Fruit fly (Drosophila melanogaster) whole organism, embryonic: Measurements from ENCODE around the gene sle.
A peak's percentile ranks its signal among the peaks of the same experiment; 100 is the strongest.

ENCODE experiments used
- Atf6 ChIP-seq: fragments of 200-800 bp; sonication (Bioruptor generic); IDR thresholded peaks from 2 replicates; pipeline ENCODE4 v1.3.6; 2022; ENCODE audit warnings: missing biosample characterization, missing genetic modification characterization
- Blimp-1 ChIP-seq: fragments of 200-800 bp; sonication (Bioruptor generic); optimal IDR thresholded peaks from 3 replicates; lab custom pipeline; 2018; ENCODE audit warnings: missing biosample characterization, missing genetic modification characterization, mild to moderate bottlenecking, moderate library complexity, missing genetic modification reagents
- CG11247 ChIP-seq: fragments of 200-800 bp; sonication (Bioruptor generic); IDR thresholded peaks from 2 replicates; pipeline ENCODE4 v1.3.6; 2022; ENCODE audit warnings: missing biosample characterization, missing genetic modification characterization
- CG11560 ChIP-seq: fragments of 200-800 bp; sonication (Bioruptor generic); IDR thresholded peaks from 3 replicates; pipeline ENCODE4 v1.3.6; 2022; ENCODE audit warnings: missing biosample characterization, missing genetic modification characterization
- CG12219 ChIP-seq: fragments of 200-800 bp; sonication (Bioruptor generic); optimal IDR thresholded peaks from 3 replicates; lab custom pipeline; 2018; ENCODE audit warnings: missing biosample characterization, mild to moderate bottlenecking, missing genetic modification characterization
- CG14710 ChIP-seq: fragments of 200-800 bp; sonication (Bioruptor generic); optimal IDR thresholded peaks from 3 replicates; lab custom pipeline; 2019; ENCODE audit warnings: missing biosample characterization, mild to moderate bottlenecking, missing genetic modification characterization, moderate library complexity
- CG2116 ChIP-seq: fragments of 200-800 bp; sonication (Bioruptor generic); optimal IDR thresholded peaks from 3 replicates; lab custom pipeline; 2018; ENCODE audit warnings: missing biosample characterization, mild to moderate bottlenecking, missing genetic modification characterization
- CG2199 ChIP-seq: fragments of 200-800 bp; sonication (Bioruptor generic); IDR thresholded peaks from 3 replicates; pipeline ENCODE4 v1.3.6; 2022; ENCODE audit warnings: missing biosample characterization, missing genetic modification characterization
- CG2889 ChIP-seq: fragments of 200-800 bp; sonication (Bioruptor generic); IDR thresholded peaks from 3 replicates; pipeline ENCODE4 v1.3.6; 2022; ENCODE audit warnings: missing biosample characterization, missing genetic modification characterization
- CG3281 ChIP-seq: fragments of 200-800 bp; sonication (Bioruptor generic); optimal IDR thresholded peaks from 3 replicates; lab custom pipeline; 2017; ENCODE audit warnings: missing biosample characterization, mild to moderate bottlenecking, missing genetic modification characterization
- CG34376 ChIP-seq: fragments of 200-800 bp; sonication (Bioruptor generic); optimal IDR thresholded peaks from 2 replicates; lab custom pipeline; 2018; ENCODE audit warnings: missing biosample characterization, mild to moderate bottlenecking, missing genetic modification characterization
- CG4360 ChIP-seq: fragments of 200-800 bp; sonication (Bioruptor generic); IDR thresholded peaks from 2 replicates; pipeline ENCODE4 v1.3.6; 2022; ENCODE audit warnings: missing biosample characterization, missing genetic modification characterization
- CG4820 ChIP-seq: fragments of 200-800 bp; sonication (Bioruptor generic); optimal IDR thresholded peaks from 3 replicates; lab custom pipeline; 2016; ENCODE audit warnings: missing biosample characterization, missing genetic modification characterization
- CG9609 ChIP-seq: fragments of 200-800 bp; sonication (Bioruptor generic); optimal IDR thresholded peaks from 3 replicates; lab custom pipeline; 2016; ENCODE audit warnings: missing biosample characterization, missing genetic modification characterization
- CTCF ChIP-seq: fragments of 200-800 bp; sonication (Bioruptor generic); optimal IDR thresholded peaks from 2 replicates; lab custom pipeline; 2017; ENCODE audit warnings: missing biosample characterization, mild to moderate bottlenecking, missing genetic modification characterization, moderate library complexity
- D ChIP-seq, 2 experiments: fragments of 200-800 bp in 1 of 2; fragments of >200 bp in 1 of 2; sonication (Bioruptor generic) in 1 of 2; optimal IDR thresholded peaks; 2 replicates in 1 of 2; 3 replicates in 1 of 2; lab custom pipeline; 2017; ENCODE audit warnings: mild to moderate bottlenecking in 1 of 2, missing biosample characterization in 1 of 2, missing genetic modification characterization in 1 of 2, missing genetic modification reagents in 1 of 2
- D19B ChIP-seq: fragments of 200-800 bp; sonication (Bioruptor generic); optimal IDR thresholded peaks from 2 replicates; lab custom pipeline; 2017; ENCODE audit warnings: missing biosample characterization, mild to moderate bottlenecking, missing genetic modification characterization
- Drgx ChIP-seq: fragments of 200-800 bp; sonication (Bioruptor generic); IDR thresholded peaks from 2 replicates; pipeline ENCODE4 v1.3.6; 2022; ENCODE audit warnings: missing biosample characterization, missing genetic modification characterization
- Gug ChIP-seq: fragments of 200-800 bp; sonication (Bioruptor generic); IDR thresholded peaks from 4 replicates; pipeline ENCODE4 v1.3.6; 2022; ENCODE audit warnings: missing biosample characterization, missing genetic modification characterization
- MESR4 ChIP-seq: fragments of 200-800 bp; sonication (Bioruptor generic); optimal IDR thresholded peaks from 2 replicates; lab custom pipeline; 2018; ENCODE audit warnings: missing biosample characterization, mild to moderate bottlenecking, missing genetic modification characterization, moderate library complexity
- Scr ChIP-seq: fragments of 200-800 bp; sonication (Bioruptor generic); IDR thresholded peaks from 2 replicates; pipeline ENCODE4 v1.3.6; 2022; ENCODE audit warnings: missing biosample characterization, missing genetic modification characterization; ENCODE audit not compliant: partially characterized antibody
- Sin3A ChIP-seq: fragments of >200 bp; optimal IDR thresholded peaks from 2 replicates; lab custom pipeline; 2018
- Spps ChIP-seq: fragments of 200-800 bp; sonication (Bioruptor generic); optimal IDR thresholded peaks from 2 replicates; lab custom pipeline; 2018; ENCODE audit warnings: missing biosample characterization, mild to moderate bottlenecking, missing genetic modification characterization
- Sry-δ ChIP-seq: fragments of 200-800 bp; sonication (Bioruptor generic); optimal IDR thresholded peaks from 2 replicates; lab custom pipeline; 2016; ENCODE audit warnings: missing biosample characterization, missing genetic modification characterization
- Stat92E ChIP-seq, 3 experiments: fragments of >200 bp in 2 of 3; fragments of 200-800 bp in 1 of 3; sonication (Bioruptor generic) in 1 of 3; optimal IDR thresholded peaks; 2 replicates each; lab custom pipeline; 2017 to 2019; ENCODE audit warnings: missing biosample characterization in 3 of 3, missing genetic modification characterization in 3 of 3, mild to moderate bottlenecking in 1 of 3, moderate library complexity in 1 of 3
- Usf ChIP-seq: fragments of 200-800 bp; sonication (Bioruptor generic); optimal IDR thresholded peaks from 2 replicates; lab custom pipeline; 2017; ENCODE audit warnings: missing genotype, missing biosample characterization, missing genetic modification characterization
- bigmax ChIP-seq: fragments of 200-800 bp; sonication (Bioruptor generic); optimal IDR thresholded peaks from 2 replicates; lab custom pipeline; 2018; ENCODE audit warnings: missing biosample characterization, mild to moderate bottlenecking, missing genetic modification characterization
- chinmo ChIP-seq: fragments of 200-800 bp; sonication (Bioruptor generic); IDR thresholded peaks from 4 replicates; pipeline ENCODE4 v1.3.6; 2022; ENCODE audit warnings: missing biosample characterization, missing genetic modification characterization; ENCODE audit not compliant: partially characterized antibody
- dpn ChIP-seq, 2 experiments: fragments of 200-800 bp; sonication (Bioruptor generic); optimal IDR thresholded peaks; 3 replicates each; lab custom pipeline; 2016; ENCODE audit warnings: missing biosample characterization in 2 of 2, missing genetic modification characterization in 2 of 2
- gfzf ChIP-seq: fragments of 200-800 bp; sonication (Bioruptor generic); optimal IDR thresholded peaks from 2 replicates; lab custom pipeline; 2016; ENCODE audit warnings: missing biosample characterization, mild to moderate bottlenecking, missing genetic modification characterization, moderate library complexity
- gt ChIP-seq: fragments of 200-800 bp; sonication (Bioruptor generic); IDR thresholded peaks from 2 replicates; pipeline ENCODE4 v1.3.6; 2022; ENCODE audit warnings: missing biosample characterization, missing genetic modification characterization
- hbn ChIP-seq: fragments of 200-800 bp; sonication (Bioruptor generic); IDR thresholded peaks from 2 replicates; pipeline ENCODE4 v1.3.6; 2022; ENCODE audit warnings: missing biosample characterization, missing genetic modification characterization; ENCODE audit not compliant: partially characterized antibody
- inv ChIP-seq: fragments of 200-800 bp; sonication (Bioruptor generic); IDR thresholded peaks from 2 replicates; pipeline ENCODE4 v1.3.6; 2022; ENCODE audit warnings: missing biosample characterization, missing genetic modification characterization; ENCODE audit not compliant: partially characterized antibody
- jumu ChIP-seq: fragments of 200-800 bp; sonication (Bioruptor generic); optimal IDR thresholded peaks from 3 replicates; lab custom pipeline; 2016; ENCODE audit warnings: missing biosample characterization, missing genetic modification characterization
- mld ChIP-seq: fragments of 200-800 bp; sonication (Bioruptor generic); IDR thresholded peaks from 3 replicates; pipeline ENCODE4 v1.3.6; 2022; ENCODE audit warnings: missing biosample characterization, missing genetic modification characterization; ENCODE audit not compliant: partially characterized antibody
- nerfin-2 ChIP-seq: fragments of 200-800 bp; sonication (Bioruptor generic); IDR thresholded peaks from 2 replicates; pipeline ENCODE4 v1.3.6; 2022; ENCODE audit warnings: missing biosample characterization, missing genetic modification characterization; ENCODE audit not compliant: partially characterized antibody
- onecut ChIP-seq: fragments of 200-800 bp; sonication (Bioruptor generic); IDR thresholded peaks from 2 replicates; pipeline ENCODE4 v1.3.6; 2022; ENCODE audit warnings: missing biosample characterization, missing genetic modification characterization
- phol ChIP-seq: fragments of 200-800 bp; sonication (Bioruptor generic); optimal IDR thresholded peaks from 3 replicates; lab custom pipeline; 2018; ENCODE audit warnings: missing biosample characterization, mild to moderate bottlenecking, missing genetic modification characterization, moderate library complexity
- tna ChIP-seq: fragments of 200-800 bp; sonication (Bioruptor generic); IDR thresholded peaks from 2 replicates; pipeline ENCODE4 v1.3.6; 2022; ENCODE audit warnings: missing biosample characterization, missing genetic modification characterization; ENCODE audit not compliant: partially characterized antibody
- trem ChIP-seq: fragments of 200-800 bp; optimal IDR thresholded peaks from 3 replicates; lab custom pipeline; 2019; ENCODE audit warnings: missing biosample characterization, mild to moderate bottlenecking, missing genetic modification characterization, moderate library complexity
- vfl ChIP-seq: fragments of 200-800 bp; sonication (Bioruptor generic); optimal IDR thresholded peaks from 2 replicates; lab custom pipeline; 2016; ENCODE audit warnings: missing biosample characterization, missing genetic modification characterization
- wor ChIP-seq: fragments of 200-800 bp; sonication (Bioruptor generic); IDR thresholded peaks from 2 replicates; pipeline ENCODE4 v1.3.6; 2022; ENCODE audit warnings: missing biosample characterization, missing genetic modification characterization
- z ChIP-seq: fragments of 200-800 bp; sonication (Bioruptor generic); IDR thresholded peaks from 3 replicates; pipeline ENCODE4 v1.3.6; 2022; ENCODE audit warnings: missing biosample characterization, missing genetic modification characterization

The sle gene

dm6 chr3R:10311076-10311744, 21.7 kb upstream of the sle start, which contains the start of gene CG6293 (continued):
- TF ChIP-seq gfzf (GFP tag; lab: Kevin White, UChicago): no peak
- no peak for TF ChIP-seq z (GFP tag; lab: Robert Waterston, UW)
- no peak for TF ChIP-seq CTCF (GFP tag; lab: Kevin White, UChicago)
- TF ChIP-seq Usf (GFP tag; lab: Kevin White, UChicago): no peak
- peak; percentile 8; the same call in 1 of the 2 replicates for TF ChIP-seq Atf6 (GFP tag; lab: Robert Waterston, UW)
- no peak for TF ChIP-seq CG2889 (GFP tag; lab: Robert Waterston, UW)
- no peak for TF ChIP-seq gt (GFP tag; lab: Robert Waterston, UW)
- no peak for TF ChIP-seq Stat92E (GFP tag; optimal IDR thresholded peaks at IDR 0.05; lab: Kevin White, UChicago)
- TF ChIP-seq wor (GFP tag; lab: Robert Waterston, UW): no peak
- no peak for TF ChIP-seq vfl (GFP tag; lab: Kevin White, UChicago)
- TF ChIP-seq CG9609: no peak
- TF ChIP-seq Spps (tag; lab: Kevin White, UChicago): no peak
- 0 out of 3 replicates have a peak, but pooled peaks have one; percentile 35 for TF ChIP-seq mld
- TF ChIP-seq bigmax (GFP tag; lab: Kevin White, UChicago): no peak
- TF ChIP-seq D19B (GFP tag; lab: Kevin White, UChicago): no peak
- no peak for TF ChIP-seq Blimp-1 (GFP tag; lab: Kevin White, UChicago)
- no peak for TF ChIP-seq CG4820 (GFP tag; lab: Kevin White, UChicago)

- no peak for TF ChIP-seq onecut (GFP tag; lab: Robert Waterston, UW)
- TF ChIP-seq CG34376 (GFP tag; lab: Kevin White, UChicago): peak; percentile 58
- TF ChIP-seq CG2199 (GFP tag; lab: Robert Waterston, UW): 0 out of 3 replicates have a peak, but pooled peaks have one; percentile 23
Measured at dm6 chr3R:10311745-10312088, 21.2 kb upstream of the sle start.

dm6 chr3R:10330734-10331642, 1.9 kb upstream of the sle start, which contains the start of the genes Bruce and CG12818:
Bruce (minus strand) TSS chr3R:10331353.
CG12818 (plus strand) TSS chr3R:10331581.
- TF ChIP-seq Drgx (GFP tag; lab: Robert Waterston, UW): 0 out of 2 replicates have a peak, but pooled peaks have one; percentile 19
- TF ChIP-seq trem (tag; lab: Kevin White, UChicago): peak; percentile 85
- TF ChIP-seq MESR4 (GFP tag; lab: Kevin White, UChicago): peak; percentile 83
- TF ChIP-seq CG11560: peak; percentile 100
- TF ChIP-seq phol (tag; lab: Kevin White, UChicago): peak; percentile 52
- peak; percentile 64; the same call in 1 of the 3 replicates for TF ChIP-seq mld
- no peak for TF ChIP-seq CG12219
- TF ChIP-seq tna (GFP tag; lab: Robert Waterston, UW): peak; percentile 93
- TF ChIP-seq inv (GFP tag; lab: Robert Waterston, UW): peak; percentile 64
- peak; percentile 91 for TF ChIP-seq nerfin-2 (GFP tag; lab: Robert Waterston, UW)
- TF ChIP-seq Gug (GFP tag; lab: Robert Waterston, UW): no peak
- peak in 1 of 2 experiments; percentile 10 for TF ChIP-seq dpn (GFP tag; optimal IDR thresholded peaks at IDR 0.05; lab: Kevin White, UChicago)
- peak; percentile 26 for TF ChIP-seq gfzf (GFP tag; lab: Kevin White, UChicago)
- TF ChIP-seq CG11247 (GFP tag; lab: Robert Waterston, UW): no peak
- TF ChIP-seq D (optimal IDR thresholded peaks at IDR 0.05; lab: Kevin White, UChicago): peak; percentile 26
- TF ChIP-seq D (GFP tag; optimal IDR thresholded peaks at IDR 0.05; lab: Kevin White, UChicago): no peak
- peak; percentile 85 for TF ChIP-seq Sin3A (lab: Kevin White, UChicago)
- peak; percentile 60; the same call in 1 of the 2 replicates for TF ChIP-seq hbn (GFP tag; lab: Robert Waterston, UW)
- TF ChIP-seq CG4360: no peak
- peak; percentile 4 for TF ChIP-seq jumu (GFP tag; lab: Kevin White, UChicago)
- TF ChIP-seq chinmo: peak; percentile 64; the same call in 1 of the 4 replicates
- TF ChIP-seq Scr (GFP tag; lab: Robert Waterston, UW): peak; percentile 75
- TF ChIP-seq Blimp-1 (GFP tag; lab: Kevin White, UChicago): no peak
- peak; percentile 86 for TF ChIP-seq CG2116
- TF ChIP-seq CG3281 (GFP tag; lab: Kevin White, UChicago): no peak
- peak; percentile 64 for TF ChIP-seq Sry-δ (GFP tag; lab: Kevin White, UChicago)
- TF ChIP-seq CG14710 (tag; lab: Kevin White, UChicago): peak; percentile 63
